Fruit fly (Drosophila melanogaster): ENCODE measurements around the gene CG9500.

CG9500 gene

dm6 chr2L:6351809-6352182 is 6.3 kb downstream of the CG9500 start (continued):
- TF ChIP-seq insv (GFP tag; optimal IDR thresholded peaks at IDR 0.05) (peak in 1 of 2 experiments; percentile 35), kah (GFP tag; optimal IDR thresholded peaks at IDR 0.05) (peak; percentile 33), CG14965 (GFP tag; optimal IDR thresholded peaks at IDR 0.05; ENCODE audit: borderline replicate concordance) (no peak), yki (optimal IDR thresholded peaks at IDR 0.05) (no peak), CG9215 (GFP tag; IDR thresholded peaks at IDR 0.05) (peak; percentile 91), CG10959 (GFP tag; IDR thresholded peaks at IDR 0.05) (peak; percentile 44; the same call in 1 of the 2 replicates), CG16815 (GFP tag; optimal IDR thresholded peaks at IDR 0.05) (peak; percentile 81), CG9727 (GFP tag; optimal IDR thresholded peaks at IDR 0.05) (peak; percentile 72), Sox100B (GFP tag; optimal IDR thresholded peaks at IDR 0.05) (peak; percentile 79), seq (GFP tag; IDR thresholded peaks at IDR 0.05) (no peak; the same call in 1 of the 2 replicates), B-H2 (GFP tag; optimal IDR thresholded peaks at IDR 0.05) (peak; percentile 88), CG8924 (tag; optimal IDR thresholded peaks at IDR 0.05) (peak; percentile 87), ewg (GFP tag; optimal IDR thresholded peaks at IDR 0.05) (peak; percentile 49), crol (GFP tag; IDR thresholded peaks at IDR 0.05) (no peak), tin (GFP tag; optimal IDR thresholded peaks at IDR 0.05) (peak; percentile 81), CG13894 (tag; optimal IDR thresholded peaks at IDR 0.05) (peak; percentile 88), CG15696 (tag; optimal IDR thresholded peaks at IDR 0.05) (peak; percentile 55), abd-A (tag; optimal IDR thresholded peaks at IDR 0.05) (no peak), aop (GFP tag; IDR thresholded peaks at IDR 0.05) (0 out of 2 replicates have a peak, but pooled peaks have one; percentile 31), CG2202 (tag; optimal IDR thresholded peaks at IDR 0.05) (no peak), BtbVII (GFP tag; optimal IDR thresholded peaks at IDR 0.05) (peak; percentile 83), sd (tag; optimal IDR thresholded peaks at IDR 0.05) (peak; percentile 75), Dfd (GFP tag; optimal IDR thresholded peaks at IDR 0.05) (no peak), CG3407 (GFP tag; optimal IDR thresholded peaks at IDR 0.05) (peak; percentile 45), Usf (GFP tag; optimal IDR thresholded peaks at IDR 0.05) (peak; percentile 81), sob (GFP tag; IDR thresholded peaks at IDR 0.05) (peak; percentile 92), pnt (GFP tag; optimal IDR thresholded peaks at IDR 0.05) (peak; percentile 65), CG5245 (GFP tag; optimal IDR thresholded peaks at IDR 0.05) (peak; percentile 67), CG4424 (GFP tag; optimal IDR thresholded peaks at IDR 0.05) (peak; percentile 78), CG6683 (GFP tag; optimal IDR thresholded peaks at IDR 0.05) (peak; percentile 54), crc (GFP tag; optimal IDR thresholded peaks at IDR 0.05) (peak; percentile 78), CG14441 (GFP tag; IDR thresholded peaks at IDR 0.05) (peak; percentile 88), Hmx (GFP tag; optimal IDR thresholded peaks at IDR 0.05) (peak; percentile 78), Kr (GFP tag; optimal IDR thresholded peaks at IDR 0.05) (no peak), CG11695 (GFP tag; IDR thresholded peaks at IDR 0.05) (peak; percentile 87), CkIIα-i1 (GFP tag; IDR thresholded peaks at IDR 0.05) (no peak), fd64A (GFP tag; optimal IDR thresholded peaks at IDR 0.05) (peak; percentile 3), CoRest (tag; optimal IDR thresholded peaks at IDR 0.05) (peak; percentile 93), H15 (GFP tag; IDR thresholded peaks at IDR 0.05) (peak; percentile 73; the same call in 2 of the 3 replicates), Atf-2 (GFP tag; optimal IDR thresholded peaks at IDR 0.05) (peak; percentile 42), peb (GFP tag; IDR thresholded peaks at IDR 0.05) (peak; percentile 83), sens (GFP tag) (peak; percentile 94), CG9437 (GFP tag; optimal IDR thresholded peaks at IDR 0.05) (peak; percentile 27), Rfx (GFP tag; IDR thresholded peaks at IDR 0.05) (peak; percentile 94), run (tag; optimal IDR thresholded peaks at IDR 0.05) (peak; percentile 59), Eip74EF (GFP tag; optimal IDR thresholded peaks at IDR 0.05) (peak in 1 of 2 experiments; percentile 72), CG16813 (GFP tag; IDR thresholded peaks at IDR 0.05; ENCODE audit: partially characterized antibody) (peak; percentile 56; the same call in 2 of the 3 replicates), Poxn (GFP tag; IDR thresholded peaks at IDR 0.05) (peak; percentile 69), CG11456 (GFP tag; IDR thresholded peaks at IDR 0.05) (peak; percentile 85), tx (GFP tag; optimal IDR thresholded peaks at IDR 0.05) (peak; percentile 74), Ets65A (GFP tag) (peak; percentile 94), D19B (GFP tag; optimal IDR thresholded peaks at IDR 0.05) (peak; percentile 79)

Measured in whole organism, embryonic.